Fruit fly (Drosophila melanogaster) whole organism: ENCODE data around the gene nAChRbeta3.

Experiments
- CG8478 ChIP-seq: fragments of >200 bp; optimal IDR thresholded peaks from 2 replicates; lab custom pipeline; 2018; ENCODE audit warnings: inconsistent platforms
- Dll ChIP-seq: fragments of >200 bp; optimal IDR thresholded peaks from 2 replicates; lab custom pipeline; 2017
- EcR ChIP-seq, 2 experiments: fragments of >200 bp; optimal IDR thresholded peaks; 2 replicates each; lab custom pipeline; 2017; ENCODE audit warnings: missing biosample characterization in 2 of 2, missing genetic modification characterization in 2 of 2, missing genetic modification reagents in 2 of 2
- pan ChIP-seq: fragments of >200 bp; optimal IDR thresholded peaks from 2 replicates; lab custom pipeline; 2017
- psq ChIP-seq: fragments of >200 bp; optimal IDR thresholded peaks from 2 replicates; lab custom pipeline; 2017
- usp ChIP-seq: fragments of >200 bp; optimal IDR thresholded peaks from 2 replicates; lab custom pipeline; 2017; ENCODE audit warnings: missing biosample characterization, missing genetic modification characterization, mixed read lengths

The nAChRbeta3 gene

DNA sequence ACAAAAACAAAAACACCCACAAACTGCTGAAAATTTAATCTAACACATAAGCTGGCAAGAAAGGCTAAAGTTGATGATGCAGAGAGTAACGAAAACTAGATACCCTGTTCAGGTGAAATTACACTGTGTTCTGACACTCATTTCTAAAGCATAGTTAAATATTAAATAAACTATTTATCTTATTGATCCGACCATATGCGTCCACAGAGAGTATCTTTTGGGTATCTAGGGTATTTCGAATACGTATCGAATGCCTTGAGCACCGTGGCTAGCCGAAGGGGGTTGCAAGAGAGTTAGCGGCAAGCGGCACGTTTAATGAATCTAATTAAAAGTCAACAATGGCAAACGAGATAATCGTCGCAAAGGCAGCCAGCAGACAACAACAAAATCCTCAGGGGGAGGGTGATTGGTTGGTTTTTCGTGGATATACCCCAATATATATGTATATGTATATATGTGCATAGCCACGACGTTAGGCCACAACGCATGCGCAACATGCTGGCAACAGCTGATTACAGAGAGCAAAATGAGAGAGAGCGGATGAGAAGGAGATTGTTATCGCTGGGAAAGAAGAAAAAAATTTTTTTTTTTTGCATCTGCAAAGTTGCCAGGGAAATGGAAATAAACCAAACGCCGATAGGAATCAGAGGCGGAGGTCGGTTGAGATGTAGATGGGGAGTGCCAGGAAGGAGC, 22.8 kb upstream of the nAChRbeta3 start:
- no peak for TF ChIP-seq Dll (lab: Kevin White, UChicago)
- TF ChIP-seq EcR (GFP tag; optimal IDR thresholded peaks at IDR 0.05; lab: Kevin White, UChicago): no peak
- TF ChIP-seq psq: no peak
- TF ChIP-seq usp (GFP tag; lab: Kevin White, UChicago): no peak
- TF ChIP-seq CG8478: no peak
- TF ChIP-seq pan (lab: Kevin White, UChicago): no peak

DNA sequence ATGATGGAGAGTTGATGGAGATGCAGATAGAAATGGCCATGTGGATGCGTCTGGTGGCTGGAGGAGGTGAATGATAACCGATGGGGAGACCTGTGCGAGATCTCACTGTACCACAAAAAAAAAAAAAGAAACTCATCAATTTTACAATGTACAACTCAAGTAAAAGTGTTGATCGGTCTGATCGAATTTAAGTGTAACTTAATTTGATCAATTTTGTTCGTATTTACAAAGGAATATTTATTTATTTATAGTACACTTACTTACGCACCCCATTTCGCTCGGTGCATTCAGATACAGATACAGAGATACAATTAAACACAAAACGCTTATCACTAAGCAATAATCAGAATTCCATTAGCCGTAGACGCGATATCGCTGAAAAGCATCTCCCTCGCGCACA, 22.2 kb upstream of the nAChRbeta3 start:
- TF ChIP-seq psq: no peak
- no peak for TF ChIP-seq Dll (lab: Kevin White, UChicago)
- no peak for TF ChIP-seq usp (GFP tag; lab: Kevin White, UChicago)
- TF ChIP-seq pan (lab: Kevin White, UChicago): no peak
- no peak for TF ChIP-seq CG8478
- TF ChIP-seq EcR (GFP tag; optimal IDR thresholded peaks at IDR 0.05; lab: Kevin White, UChicago): no peak

DNA sequence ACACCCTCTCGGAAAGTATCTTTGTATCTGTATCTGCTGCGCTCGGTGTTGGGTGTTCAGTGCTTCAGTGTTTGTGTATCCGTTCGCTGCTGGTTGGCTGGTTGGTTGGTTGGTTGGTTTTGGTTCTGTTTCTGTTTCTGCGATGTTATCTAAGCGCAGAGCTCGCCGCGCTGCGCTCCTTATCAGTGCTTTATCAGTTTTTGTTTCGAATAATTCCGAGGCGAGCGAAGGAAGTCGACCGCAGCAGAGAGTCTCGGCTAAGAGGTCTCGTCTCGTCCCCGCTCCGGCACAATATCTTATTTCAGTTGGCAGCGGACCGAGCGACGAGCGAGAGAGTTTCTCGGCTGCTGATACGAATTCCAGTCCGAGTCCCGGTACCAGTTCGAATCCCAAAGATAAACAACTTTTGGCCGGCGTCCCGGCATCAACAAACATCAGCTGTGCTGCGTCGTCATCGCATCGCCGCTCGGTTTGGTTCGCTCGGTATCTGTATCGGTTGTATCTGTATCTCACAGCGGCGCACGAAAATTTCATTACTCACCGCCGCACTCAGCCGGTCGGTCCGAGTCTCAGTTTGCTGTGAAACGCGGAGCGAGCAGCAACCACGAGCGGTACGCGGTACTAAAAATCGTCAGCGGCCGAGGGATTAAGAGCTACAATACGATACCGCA, 21.6 kb upstream of the nAChRbeta3 start:
- TF ChIP-seq CG8478: no peak
- no peak for TF ChIP-seq psq
- no peak for TF ChIP-seq usp (GFP tag; lab: Kevin White, UChicago)
- no peak for TF ChIP-seq Dll (lab: Kevin White, UChicago)
- TF ChIP-seq pan (lab: Kevin White, UChicago): no peak
- no peak for TF ChIP-seq EcR (GFP tag; optimal IDR thresholded peaks at IDR 0.05; lab: Kevin White, UChicago)

dm6 chr2L:524515-524920, 20.4 kb upstream of the nAChRbeta3 start:
- TF ChIP-seq Dll (lab: Kevin White, UChicago) (no peak), EcR (GFP tag; optimal IDR thresholded peaks at IDR 0.05; lab: Kevin White, UChicago) (no peak), CG8478 (no peak)

DNA sequence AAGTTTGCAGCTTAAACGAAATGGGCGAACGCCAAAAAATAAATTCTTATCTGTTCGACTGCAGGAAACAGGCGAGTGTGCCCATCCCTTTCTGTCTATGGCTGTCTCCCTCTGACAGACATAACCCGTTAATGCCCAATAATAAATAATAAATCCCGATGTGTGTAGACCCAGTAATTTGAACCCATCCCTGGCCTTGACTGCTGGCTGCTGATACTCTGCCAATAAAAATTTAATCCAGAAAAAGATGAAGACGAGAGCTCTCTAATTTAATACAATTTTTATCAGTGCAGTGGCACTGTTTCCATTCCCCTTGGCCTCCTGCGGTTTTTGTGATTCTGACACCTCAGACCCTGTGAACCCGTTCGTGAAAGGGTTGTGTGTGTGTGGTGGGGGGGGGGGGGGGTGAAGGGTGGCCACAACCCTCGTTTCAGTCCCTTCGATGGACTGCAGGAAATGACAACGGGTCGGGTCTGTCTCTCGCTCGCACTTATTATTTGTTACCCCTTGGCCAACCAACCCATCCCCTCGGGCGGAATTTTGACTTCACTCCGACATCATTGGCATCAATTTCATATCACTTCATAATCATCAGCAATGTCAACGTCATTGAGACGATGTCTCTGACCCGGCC, 19.3 kb upstream of the nAChRbeta3 start:
- TF ChIP-seq usp (GFP tag; lab: Kevin White, UChicago): no peak
- no peak for TF ChIP-seq Dll (lab: Kevin White, UChicago)
- no peak for TF ChIP-seq EcR (GFP tag; optimal IDR thresholded peaks at IDR 0.05; lab: Kevin White, UChicago)
- TF ChIP-seq psq: no peak
- TF ChIP-seq pan (lab: Kevin White, UChicago): no peak
- no peak for TF ChIP-seq CG8478

- TF ChIP-seq psq: no peak
- no peak for TF ChIP-seq pan (lab: Kevin White, UChicago)
Measured at dm6 chr2L:526192-526923, 18.6 kb upstream of the nAChRbeta3 start.

dm6 chr2L:526924-527307, 18.0 kb upstream of the nAChRbeta3 start:
- TF ChIP-seq Dll (lab: Kevin White, UChicago) (no peak), CG8478 (no peak), usp (GFP tag; lab: Kevin White, UChicago) (no peak), EcR (GFP tag; optimal IDR thresholded peaks at IDR 0.05; lab: Kevin White, UChicago) (no peak)

DNA sequence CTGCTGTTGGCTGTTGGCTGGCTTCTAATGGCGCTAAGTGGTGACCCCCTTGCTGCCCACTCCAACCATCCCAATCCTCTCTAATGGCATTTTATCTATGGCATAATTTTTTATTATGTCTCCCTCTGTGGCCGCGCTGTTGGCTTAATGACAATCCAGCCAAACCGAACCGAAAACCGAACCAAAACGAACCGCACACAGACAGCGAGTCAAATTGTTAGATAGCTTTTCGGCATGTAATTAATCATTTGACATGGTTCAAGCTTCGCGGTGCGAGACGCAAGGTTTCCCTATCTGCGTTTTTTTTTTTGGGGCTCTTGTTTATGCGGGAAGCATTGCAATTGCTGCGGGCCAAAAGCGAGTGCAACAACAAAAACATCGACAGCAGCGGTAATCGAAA, 17.2 kb upstream of the nAChRbeta3 start:
- TF ChIP-seq pan (lab: Kevin White, UChicago) (no peak), usp (GFP tag; lab: Kevin White, UChicago) (no peak), EcR (GFP tag; optimal IDR thresholded peaks at IDR 0.05; lab: Kevin White, UChicago) (no peak), psq (no peak), CG8478 (no peak), Dll (lab: Kevin White, UChicago) (no peak)

DNA sequence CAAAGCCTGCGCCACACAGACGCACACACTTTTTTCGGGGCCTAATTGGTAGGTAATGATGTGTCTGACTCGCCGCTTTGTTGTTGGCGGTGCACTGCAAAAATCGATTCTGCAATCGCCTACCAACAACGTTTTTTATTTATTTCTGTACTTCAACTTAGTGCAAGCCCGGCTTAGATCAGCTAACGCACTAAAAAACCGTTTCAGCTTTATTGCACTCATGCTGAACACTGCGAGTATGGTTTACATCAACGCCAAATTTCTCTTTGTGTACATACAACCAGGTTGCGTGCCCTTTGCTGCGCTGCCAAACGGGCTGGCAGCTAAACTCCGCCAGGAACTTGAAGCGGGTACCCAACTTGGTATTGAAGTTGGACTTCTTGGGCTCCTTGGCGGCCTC, 14.7 kb upstream of the nAChRbeta3 start:
- TF ChIP-seq psq (no peak), Dll (lab: Kevin White, UChicago) (peak; percentile 13), pan (lab: Kevin White, UChicago) (no peak)

DNA sequence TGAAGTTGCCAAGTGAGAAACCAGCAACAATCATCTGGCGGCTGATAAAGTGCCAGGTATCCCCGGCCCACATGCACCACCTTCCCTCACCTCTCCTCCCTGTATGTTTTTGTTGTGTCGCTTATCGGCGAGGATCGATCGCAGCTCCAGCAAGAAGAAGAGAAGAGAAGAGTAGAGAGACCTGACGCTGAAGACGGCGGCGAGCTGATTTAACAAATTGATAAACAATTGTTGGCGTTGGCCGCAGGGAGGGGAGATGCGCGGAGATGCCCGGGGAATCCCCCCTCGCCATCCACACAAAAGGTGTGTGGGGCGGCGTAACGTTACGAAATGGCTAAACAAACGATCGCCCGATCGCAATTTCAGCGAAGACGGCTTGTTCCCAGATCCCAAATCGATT, 11.2 kb upstream of the nAChRbeta3 start:
- no peak for TF ChIP-seq psq
- no peak for TF ChIP-seq usp (GFP tag; lab: Kevin White, UChicago)
- TF ChIP-seq pan (lab: Kevin White, UChicago): no peak
- no peak for TF ChIP-seq CG8478
- TF ChIP-seq Dll (lab: Kevin White, UChicago): no peak
- no peak for TF ChIP-seq EcR (GFP tag; optimal IDR thresholded peaks at IDR 0.05; lab: Kevin White, UChicago)

dm6 chr2L:540572-541210, 4.2 kb upstream of the nAChRbeta3 start:
- no peak for TF ChIP-seq CG8478
- no peak for TF ChIP-seq usp (GFP tag; lab: Kevin White, UChicago)
- no peak for TF ChIP-seq pan (lab: Kevin White, UChicago)
- TF ChIP-seq Dll (lab: Kevin White, UChicago): no peak
- no peak for TF ChIP-seq psq
- no peak for TF ChIP-seq EcR (GFP tag; optimal IDR thresholded peaks at IDR 0.05; lab: Kevin White, UChicago)
